Fruit fly (Drosophila melanogaster) whole organism, embryonic: Measurements from ENCODE around the gene TrpA1.

Experiments used
- Abd-B ChIP-seq: fragments of 200-800 bp; sonication (Bioruptor generic); optimal IDR thresholded peaks from 2 replicates; lab custom pipeline; 2018; ENCODE audit warnings: missing biosample characterization, mild to moderate bottlenecking, missing genetic modification characterization, moderate library complexity
- Atf3 ChIP-seq: fragments of 200-800 bp; sonication (Bioruptor generic); optimal IDR thresholded peaks from 3 replicates; lab custom pipeline; 2016; ENCODE audit warnings: missing biosample characterization, missing genetic modification characterization
- Atf6 ChIP-seq: fragments of 200-800 bp; sonication (Bioruptor generic); IDR thresholded peaks from 2 replicates; pipeline ENCODE4 v1.3.6; 2022; ENCODE audit warnings: missing biosample characterization, missing genetic modification characterization
- CG10209 ChIP-seq: fragments of 200-800 bp; sonication (Bioruptor generic); optimal IDR thresholded peaks from 3 replicates; lab custom pipeline; 2017; ENCODE audit warnings: missing biosample characterization, mild to moderate bottlenecking, missing genetic modification characterization, missing genetic modification reagents
- CG10321 ChIP-seq: fragments of 200-800 bp; sonication (Bioruptor generic); IDR thresholded peaks from 2 replicates; pipeline ENCODE4 v1.3.6; 2022; ENCODE audit warnings: missing biosample characterization, missing genetic modification characterization
- CG10543 ChIP-seq: fragments of 200-800 bp; sonication (Bioruptor generic); optimal IDR thresholded peaks from 3 replicates; lab custom pipeline; 2017; ENCODE audit warnings: missing biosample characterization, mild to moderate bottlenecking, missing genetic modification characterization, moderate library complexity
- CG11093 ChIP-seq: fragments of 200-800 bp; sonication (Bioruptor generic); IDR thresholded peaks from 3 replicates; pipeline ENCODE4 v1.3.6; 2022; ENCODE audit warnings: missing biosample characterization, missing genetic modification characterization
- CG11695 ChIP-seq: fragments of 200-800 bp; sonication (Bioruptor generic); IDR thresholded peaks from 3 replicates; pipeline ENCODE4 v1.3.6; 2022; ENCODE audit warnings: missing biosample characterization, missing genetic modification characterization
- CG12299 ChIP-seq: fragments of 200-800 bp; sonication (Bioruptor generic); optimal IDR thresholded peaks from 2 replicates; lab custom pipeline; 2018; ENCODE audit warnings: missing biosample characterization, mild to moderate bottlenecking, missing genetic modification characterization
- CG13123 ChIP-seq: fragments of 200-800 bp; sonication (Bioruptor generic); optimal IDR thresholded peaks from 2 replicates; lab custom pipeline; 2016; ENCODE audit warnings: missing biosample characterization, missing genetic modification characterization
- CG13624 ChIP-seq: fragments of 200-800 bp; sonication (Bioruptor generic); optimal IDR thresholded peaks from 2 replicates; lab custom pipeline; 2016; ENCODE audit warnings: missing biosample characterization, missing genetic modification characterization
- CG14710 ChIP-seq: fragments of 200-800 bp; sonication (Bioruptor generic); optimal IDR thresholded peaks from 3 replicates; lab custom pipeline; 2019; ENCODE audit warnings: missing biosample characterization, mild to moderate bottlenecking, missing genetic modification characterization, moderate library complexity
- CG15601 ChIP-seq: fragments of 200-800 bp; sonication (Bioruptor generic); optimal IDR thresholded peaks from 3 replicates; lab custom pipeline; 2019; ENCODE audit warnings: missing biosample characterization, mild to moderate bottlenecking, missing genetic modification characterization, moderate library complexity
- CG17385 ChIP-seq: fragments of 200-800 bp; sonication (Bioruptor generic); optimal IDR thresholded peaks from 3 replicates; lab custom pipeline; 2018; ENCODE audit warnings: missing biosample characterization, mild to moderate bottlenecking, missing genetic modification characterization
- CG2875 ChIP-seq: fragments of 200-800 bp; sonication (Bioruptor generic); optimal IDR thresholded peaks from 2 replicates; lab custom pipeline; 2017; ENCODE audit warnings: missing biosample characterization, mild to moderate bottlenecking, missing genetic modification characterization, missing genetic modification reagents
- CG30403 ChIP-seq: fragments of 200-800 bp; sonication (Bioruptor generic); optimal IDR thresholded peaks from 3 replicates; lab custom pipeline; 2016; ENCODE audit warnings: missing biosample characterization, missing genetic modification characterization
- CG3281 ChIP-seq: fragments of 200-800 bp; sonication (Bioruptor generic); optimal IDR thresholded peaks from 3 replicates; lab custom pipeline; 2017; ENCODE audit warnings: missing biosample characterization, mild to moderate bottlenecking, missing genetic modification characterization
- CG6254 ChIP-seq: fragments of 200-800 bp; sonication (Bioruptor generic); optimal IDR thresholded peaks from 3 replicates; lab custom pipeline; 2017; ENCODE audit warnings: mild to moderate bottlenecking, missing biosample characterization, missing genetic modification reagents, missing genetic modification characterization
- CG7963 ChIP-seq: fragments of 200-800 bp; sonication (Bioruptor generic); IDR thresholded peaks from 3 replicates; pipeline ENCODE4 v1.3.6; 2022; ENCODE audit warnings: missing biosample characterization, missing genetic modification characterization; ENCODE audit not compliant: partially characterized antibody
- D ChIP-seq, 2 experiments: fragments of 200-800 bp in 1 of 2; fragments of >200 bp in 1 of 2; sonication (Bioruptor generic) in 1 of 2; optimal IDR thresholded peaks; 2 replicates in 1 of 2; 3 replicates in 1 of 2; lab custom pipeline; 2017; ENCODE audit warnings: mild to moderate bottlenecking in 1 of 2, missing biosample characterization in 1 of 2, missing genetic modification characterization in 1 of 2, missing genetic modification reagents in 1 of 2
- Eip74EF ChIP-seq, 2 experiments: fragments of 200-800 bp in 1 of 2; fragments of >200 bp in 1 of 2; sonication (Bioruptor generic) in 1 of 2; optimal IDR thresholded peaks; 2 replicates each; lab custom pipeline; 2017 to 2019; ENCODE audit warnings: missing biosample characterization in 2 of 2, missing genetic modification characterization in 2 of 2, mild to moderate bottlenecking in 1 of 2, moderate library complexity in 1 of 2
- HHEX ChIP-seq: fragments of 200-800 bp; sonication (Bioruptor generic); optimal IDR thresholded peaks from 3 replicates; lab custom pipeline; 2017; ENCODE audit warnings: missing biosample characterization, mild to moderate bottlenecking, missing genetic modification characterization, missing genetic modification reagents
- Hey ChIP-seq: fragments of 200-800 bp; sonication (Bioruptor generic); optimal IDR thresholded peaks from 3 replicates; lab custom pipeline; 2018; ENCODE audit warnings: missing biosample characterization, mild to moderate bottlenecking, missing genetic modification characterization
- Hr78 ChIP-seq, 2 experiments: fragments of 200-800 bp in 1 of 2; fragments of >200 bp in 1 of 2; sonication (Bioruptor generic) in 1 of 2; optimal IDR thresholded peaks; 2 replicates each; lab custom pipeline; 2017 to 2019; ENCODE audit warnings: missing biosample characterization in 2 of 2, missing genetic modification characterization in 2 of 2, mild to moderate bottlenecking in 1 of 2, moderate library complexity in 1 of 2
- MTF-1 ChIP-seq: fragments of 200-800 bp; sonication (Bioruptor generic); optimal IDR thresholded peaks from 2 replicates; lab custom pipeline; 2018; ENCODE audit warnings: missing biosample characterization, mild to moderate bottlenecking, missing genetic modification characterization, borderline replicate concordance
- Neu2 ChIP-seq: fragments of 200-800 bp; sonication (Bioruptor generic); optimal IDR thresholded peaks from 3 replicates; lab custom pipeline; 2016; ENCODE audit warnings: missing biosample characterization, missing genetic modification characterization, borderline replicate concordance
- Nf-YA ChIP-seq: fragments of 200-800 bp; sonication (Bioruptor generic); IDR thresholded peaks from 2 replicates; pipeline ENCODE4 v1.3.6; 2022; ENCODE audit warnings: missing biosample characterization, missing genetic modification characterization
- Nf-YB ChIP-seq: fragments of 200-800 bp; sonication (Bioruptor generic); optimal IDR thresholded peaks from 3 replicates; lab custom pipeline; 2019; ENCODE audit warnings: missing biosample characterization, mild to moderate bottlenecking, missing genetic modification characterization, moderate library complexity
- NfI ChIP-seq: fragments of 200-800 bp; sonication (Bioruptor generic); optimal IDR thresholded peaks from 3 replicates; lab custom pipeline; 2018; ENCODE audit warnings: missing biosample characterization, mild to moderate bottlenecking, missing genetic modification characterization, moderate library complexity
- Vsx1 ChIP-seq: fragments of 200-800 bp; sonication (Bioruptor generic); optimal IDR thresholded peaks from 2 replicates; lab custom pipeline; 2017; ENCODE audit warnings: missing biosample characterization, mild to moderate bottlenecking, missing genetic modification characterization, missing genetic modification reagents
- Xrp1 ChIP-seq: fragments of 200-800 bp; sonication (Bioruptor generic); IDR thresholded peaks from 2 replicates; pipeline ENCODE4 v1.3.6; 2022; ENCODE audit warnings: missing biosample characterization, missing genetic modification characterization
- az2 ChIP-seq: fragments of 200-800 bp; sonication (Bioruptor generic); optimal IDR thresholded peaks from 3 replicates; lab custom pipeline; 2016; ENCODE audit warnings: missing biosample characterization, missing genetic modification characterization
- caup ChIP-seq: fragments of 200-800 bp; sonication (Bioruptor generic); optimal IDR thresholded peaks from 3 replicates; lab custom pipeline; 2017; ENCODE audit warnings: missing biosample characterization, mild to moderate bottlenecking, missing genetic modification characterization, moderate library complexity; ENCODE audit not compliant: severe bottlenecking
- crol ChIP-seq: fragments of 200-800 bp; sonication (Bioruptor generic); IDR thresholded peaks from 2 replicates; pipeline ENCODE4 v1.3.6; 2022; ENCODE audit warnings: missing biosample characterization, missing genetic modification characterization
- crp ChIP-seq, 2 experiments: fragments of 200-800 bp; sonication (Bioruptor generic); optimal IDR thresholded peaks; 2 replicates in 1 of 2; 3 replicates in 1 of 2; lab custom pipeline; 2017; ENCODE audit warnings: missing biosample characterization in 2 of 2, missing genetic modification characterization in 2 of 2, mild to moderate bottlenecking in 1 of 2, moderate library complexity in 1 of 2
- dmrt99B ChIP-seq: fragments of 200-800 bp; sonication (Bioruptor generic); optimal IDR thresholded peaks from 2 replicates; lab custom pipeline; 2018; ENCODE audit warnings: missing biosample characterization, mild to moderate bottlenecking, missing genetic modification characterization, moderate library complexity
- emc ChIP-seq: fragments of 200-800 bp; sonication (Bioruptor generic); optimal IDR thresholded peaks from 2 replicates; lab custom pipeline; 2016; ENCODE audit warnings: missing biosample characterization, missing genetic modification characterization
- ewg ChIP-seq: fragments of 200-800 bp; sonication (Bioruptor generic); optimal IDR thresholded peaks from 3 replicates; lab custom pipeline; 2017; ENCODE audit warnings: mild to moderate bottlenecking, missing biosample characterization, missing genetic modification reagents, missing genetic modification characterization
- fd64A ChIP-seq: fragments of 200-800 bp; sonication (Bioruptor generic); optimal IDR thresholded peaks from 3 replicates; lab custom pipeline; 2018; ENCODE audit warnings: missing biosample characterization, mild to moderate bottlenecking, missing genetic modification characterization
- gsb-n ChIP-seq: fragments of 200-800 bp; sonication (Bioruptor generic); optimal IDR thresholded peaks from 3 replicates; lab custom pipeline; 2018; ENCODE audit warnings: missing biosample characterization, mild to moderate bottlenecking, missing genetic modification characterization
- lab ChIP-seq: fragments of 200-800 bp; sonication (Bioruptor generic); optimal IDR thresholded peaks from 3 replicates; lab custom pipeline; 2017; ENCODE audit warnings: missing biosample characterization, missing genetic modification characterization, mild to moderate bottlenecking, moderate library complexity, missing genetic modification reagents
- odd ChIP-seq: fragments of 200-800 bp; sonication (Bioruptor generic); optimal IDR thresholded peaks from 2 replicates; lab custom pipeline; 2017; ENCODE audit warnings: missing biosample characterization, mild to moderate bottlenecking, missing genetic modification characterization
- p53 ChIP-seq: fragments of 200-800 bp; sonication (Bioruptor generic); optimal IDR thresholded peaks from 2 replicates; lab custom pipeline; 2016; ENCODE audit warnings: missing biosample characterization, missing genetic modification characterization
- sima ChIP-seq: fragments of 200-800 bp; sonication (Bioruptor generic); optimal IDR thresholded peaks from 2 replicates; lab custom pipeline; 2016; ENCODE audit warnings: missing biosample characterization, missing genetic modification characterization
- sr ChIP-seq: fragments of 200-800 bp; sonication (Bioruptor generic); IDR thresholded peaks from 3 replicates; pipeline ENCODE4 v1.3.6; 2022; ENCODE audit warnings: missing biosample characterization, missing genetic modification characterization
- tin ChIP-seq: fragments of 200-800 bp; sonication (Bioruptor generic); optimal IDR thresholded peaks from 3 replicates; lab custom pipeline; 2016; ENCODE audit warnings: missing biosample characterization, missing genetic modification characterization
- tup ChIP-seq: fragments of 200-800 bp; sonication (Bioruptor generic); optimal IDR thresholded peaks from 2 replicates; lab custom pipeline; 2016; ENCODE audit warnings: missing biosample characterization, mild to moderate bottlenecking, missing genetic modification characterization, moderate library complexity
- vfl ChIP-seq: fragments of 200-800 bp; sonication (Bioruptor generic); optimal IDR thresholded peaks from 2 replicates; lab custom pipeline; 2016; ENCODE audit warnings: missing biosample characterization, missing genetic modification characterization

TrpA1 gene

dm6 chr3L:8950955-8951354 is 46.0 kb upstream of the TrpA1 start (continued):
- TF ChIP-seq tin (GFP tag; lab: Kevin White, UChicago) (peak; percentile 8), CG10209 (GFP tag; lab: Kevin White, UChicago) (peak; percentile 59), Hr78 (GFP tag; optimal IDR thresholded peaks at IDR 0.05; lab: Kevin White, UChicago) (peak in 1 of 2 experiments; percentile 6), CG30403 (GFP tag; lab: Kevin White, UChicago) (peak; percentile 26), dmrt99B (tag; lab: Kevin White, UChicago) (peak; percentile 78), ewg (GFP tag; lab: Kevin White, UChicago) (no peak), lab (GFP tag; lab: Kevin White, UChicago) (peak; percentile 11), sima (no peak), CG15601 (tag; lab: Kevin White, UChicago) (peak; percentile 53), fd64A (GFP tag; lab: Kevin White, UChicago) (no peak), odd (GFP tag; lab: Kevin White, UChicago) (no peak), caup (GFP tag; lab: Kevin White, UChicago) (peak; percentile 15), emc (GFP tag; lab: Kevin White, UChicago) (no peak), Xrp1 (GFP tag; lab: Robert Waterston, UW) (0 out of 2 replicates have a peak, but pooled peaks have one; percentile 18), Nf-YB (peak; percentile 26), Nf-YA (GFP tag; lab: Robert Waterston, UW) (no peak), CG12299 (tag; lab: Kevin White, UChicago) (peak; percentile 35), CG13624 (GFP tag; lab: Kevin White, UChicago) (no peak), Eip74EF (GFP tag; optimal IDR thresholded peaks at IDR 0.05; lab: Kevin White, UChicago) (peak in 1 of 2 experiments; percentile 13), CG2875 (GFP tag; lab: Kevin White, UChicago) (peak; percentile 6), crp (GFP tag; optimal IDR thresholded peaks at IDR 0.05; lab: Kevin White, UChicago) (no peak), Atf6 (GFP tag; lab: Robert Waterston, UW) (peak; percentile 12; the same call in 1 of the 2 replicates), gsb-n (tag; lab: Kevin White, UChicago) (peak; percentile 31), CG6254 (GFP tag; lab: Kevin White, UChicago) (peak; percentile 29), Abd-B (GFP tag; lab: Kevin White, UChicago) (peak; percentile 19), az2 (GFP tag; lab: Kevin White, UChicago) (peak; percentile 45), vfl (GFP tag; lab: Kevin White, UChicago) (no peak), CG11695 (GFP tag; lab: Robert Waterston, UW) (peak; percentile 59; the same call in 2 of the 3 replicates), HHEX (GFP tag; lab: Kevin White, UChicago) (peak; percentile 24), tup (GFP tag; lab: Kevin White, UChicago) (no peak), CG14710 (tag; lab: Kevin White, UChicago) (peak; percentile 61)

dm6 chr3L:8949823-8950222 is 44.8 kb upstream of the TrpA1 start:
- peak; percentile 5 for TF ChIP-seq CG10543
- peak; percentile 24 for TF ChIP-seq Hey (tag; lab: Kevin White, UChicago)
- peak; percentile 16; the same call in 1 of the 3 replicates for TF ChIP-seq CG7963 (GFP tag; lab: Robert Waterston, UW)
- no peak for TF ChIP-seq CG17385
- TF ChIP-seq CG10321 (GFP tag; lab: Robert Waterston, UW) = no peak
- TF ChIP-seq sr (GFP tag; lab: Robert Waterston, UW) = peak; percentile 79
- TF ChIP-seq D (optimal IDR thresholded peaks at IDR 0.05; lab: Kevin White, UChicago) = no peak
- TF ChIP-seq D (GFP tag; optimal IDR thresholded peaks at IDR 0.05; lab: Kevin White, UChicago) = no peak
- TF ChIP-seq crol (GFP tag; lab: Robert Waterston, UW) = peak; percentile 86
- no peak for TF ChIP-seq CG13123 (GFP tag; lab: Kevin White, UChicago)
- no peak for TF ChIP-seq p53 (GFP tag; lab: Kevin White, UChicago)
- TF ChIP-seq CG11093 (GFP tag; lab: Robert Waterston, UW) = no peak
- TF ChIP-seq MTF-1 = no peak
- no peak for TF ChIP-seq Atf3 (GFP tag; lab: Kevin White, UChicago)
- no peak for TF ChIP-seq CG3281 (GFP tag; lab: Kevin White, UChicago)
- TF ChIP-seq Vsx1 (GFP tag; lab: Kevin White, UChicago) = no peak
- no peak for TF ChIP-seq NfI (GFP tag; lab: Kevin White, UChicago)
- no peak for TF ChIP-seq Neu2 (GFP tag; lab: Kevin White, UChicago)
